Fruit fly (Drosophila melanogaster) Kc167 (cell line): Measurements from ENCODE around the gene CG17841.

Source experiments
- Myc ChIP-seq: fragments of >200 bp; optimal IDR thresholded peaks from 2 replicates; lab custom pipeline; 2017; ENCODE audit warnings: missing external identifiers
- Sin3A ChIP-seq: fragments of >200 bp; optimal IDR thresholded peaks from 2 replicates; lab custom pipeline; 2018; ENCODE audit warnings: missing external identifiers
- ttk ChIP-seq: sonication (Bioruptor generic); optimal IDR thresholded peaks from 2 replicates; lab custom pipeline; 2017; ENCODE audit warnings: missing external identifiers

- TF ChIP-seq Sin3A (no peak), ttk (lab: Kevin White, UChicago) (no peak), Myc (lab: Kevin White, UChicago) (no peak)
These were observed 5.7 kb upstream of the CG17841 start for dm6 chrX:10362127-10362526.
